Comparison of ENCODE assay signal across 1 worm cellular context in genomic region chrV:10890980-10891379, ce11.
TF ChIP-seq lines count a peak whose summit lies in the region.

Gene F32D8.12, minus strand, starts transcription at chrV:10891027.

TF ChIP-seq in whole organism, L1 larva, 84 proteins besides CTCF, POLR2A, EP300 and RAD21 (continued from another document):
- TF ChIP-seq nhr-90 (tag; optimal IDR thresholded peaks at IDR 0.05; lab: Kevin White, UChicago; ENCODE audit: poor library complexity) = peak; percentile 41
- peak; percentile 18 for TF ChIP-seq lir-3 (tag; optimal IDR thresholded peaks at IDR 0.05; lab: Kevin White, UChicago; ENCODE audit: poor library complexity)
- no peak for TF ChIP-seq ztf-4 (tag; optimal IDR thresholded peaks at IDR 0.05; lab: Kevin White, UChicago)
- no peak for TF ChIP-seq mab-9 (GFP tag; IDR thresholded peaks at IDR 0.05; lab: Robert Waterston, UW)
- TF ChIP-seq C04F5.9 (tag; optimal IDR thresholded peaks at IDR 0.05; lab: Kevin White, UChicago) = no peak
- TF ChIP-seq mef-2 (tag; optimal IDR thresholded peaks at IDR 0.05; lab: Kevin White, UChicago) = no peak
- no peak for TF ChIP-seq sptf-1 (tag; optimal IDR thresholded peaks at IDR 0.05; lab: Kevin White, UChicago)
- TF ChIP-seq nhr-47 (tag; optimal IDR thresholded peaks at IDR 0.05; lab: Kevin White, UChicago) = peak; percentile 36
- no peak for TF ChIP-seq tlp-1 (tag; optimal IDR thresholded peaks at IDR 0.05; lab: Kevin White, UChicago)
- no peak for TF ChIP-seq fkh-4 (tag; optimal IDR thresholded peaks at IDR 0.05; lab: Kevin White, UChicago; ENCODE audit: borderline replicate concordance)
- TF ChIP-seq lin-14 (GFP tag; optimal IDR thresholded peaks at IDR 0.05; lab: Kevin White, UChicago) = peak; percentile 61
- TF ChIP-seq sup-37 (GFP tag; optimal IDR thresholded peaks at IDR 0.05; lab: Kevin White, UChicago) = no peak
- TF ChIP-seq lin-39 (tag; optimal IDR thresholded peaks at IDR 0.05; lab: Kevin White, UChicago) = no peak
- TF ChIP-seq unc-62 (GFP tag; optimal IDR thresholded peaks at IDR 0.05; lab: Kevin White, UChicago) = no peak
- peak in 1 of 2 experiments; percentile 10 for TF ChIP-seq mdl-1 (tag; optimal IDR thresholded peaks at IDR 0.05; lab: Kevin White, UChicago)
- TF ChIP-seq nhr-11 (tag; optimal IDR thresholded peaks at IDR 0.05; lab: Kevin White, UChicago) = no peak
- TF ChIP-seq ama-1 (optimal IDR thresholded peaks at IDR 0.05; lab: Kevin White, UChicago) = peak; percentile 44
- peak; percentile 35 for TF ChIP-seq C16A3.4 (tag; optimal IDR thresholded peaks at IDR 0.05; lab: Kevin White, UChicago)
- TF ChIP-seq pag-3 (tag; optimal IDR thresholded peaks at IDR 0.05; lab: Kevin White, UChicago; ENCODE audit: borderline replicate concordance, insufficient read depth) = no peak
- TF ChIP-seq pax-3 (tag; optimal IDR thresholded peaks at IDR 0.05; lab: Kevin White, UChicago) = no peak
